Fruit fly (Drosophila melanogaster) whole organism, wandering third instar larva: ENCODE measurements around the gene mon2.

Experiments
- Abd-B ChIP-seq: fragments of >200 bp; optimal IDR thresholded peaks from 2 replicates; lab custom pipeline; 2017; ENCODE audit warnings: missing biosample characterization, missing genetic modification characterization
- CG9705 ChIP-seq: fragments of 200-800 bp; sonication (Bioruptor generic); optimal IDR thresholded peaks from 2 replicates; lab custom pipeline; 2018; ENCODE audit warnings: missing biosample characterization, mild to moderate bottlenecking, missing genetic modification characterization
- foxo ChIP-seq, 2 experiments: fragments of 200-800 bp; sonication (Bioruptor generic); optimal IDR thresholded peaks; 2 replicates in 1 of 2; 3 replicates in 1 of 2; lab custom pipeline; 2016 to 2017; ENCODE audit warnings: missing biosample characterization in 2 of 2, missing genetic modification characterization in 2 of 2
- fru ChIP-seq: fragments of 200-800 bp; sonication (Bioruptor generic); optimal IDR thresholded peaks from 3 replicates; lab custom pipeline; 2016; ENCODE audit warnings: missing biosample characterization, mild to moderate bottlenecking, missing genetic modification characterization
- psq ChIP-seq: fragments of 200-800 bp; sonication (Bioruptor generic); optimal IDR thresholded peaks from 3 replicates; lab custom pipeline; 2017; ENCODE audit warnings: missing biosample characterization, mild to moderate bottlenecking, missing genetic modification characterization, moderate library complexity
- rgr ChIP-seq: fragments of 200-800 bp; sonication (Bioruptor generic); optimal IDR thresholded peaks from 3 replicates; lab custom pipeline; 2016; ENCODE audit warnings: missing biosample characterization, mild to moderate bottlenecking, missing genetic modification characterization

dm6 chr2L:8084349-8085203 is 39.2 kb downstream of the mon2 start:
- TF ChIP-seq CG9705 (GFP tag; lab: Kevin White, UChicago) (no peak), rgr (no peak), fru (peak; percentile 8), psq (no peak), foxo (GFP tag; optimal IDR thresholded peaks at IDR 0.05; lab: Kevin White, UChicago) (peak in 1 of 2 experiments; percentile 16), Abd-B (GFP tag; lab: Kevin White, UChicago) (no peak)
